Worm (Caenorhabditis elegans) whole organism, midembryonic: ENCODE measurements around the gene str-190.

Experiments used
- T22C8.4 ChIP-seq: fragments of 200-800 bp; sonication (Bioruptor generic); IDR thresholded peaks from 2 replicates; pipeline ENCODE4 v1.3.6; 2022; ENCODE audit warnings: missing genetic modification characterization, missing compliant biosample characterization
- cog-1 ChIP-seq: sonication (generic microtip); optimal IDR thresholded peaks from 2 replicates; lab custom pipeline; 2016; ENCODE audit warnings: missing genetic modification characterization, missing compliant biosample characterization
- med-1 ChIP-seq: sonication (generic microtip); optimal IDR thresholded peaks from 2 replicates; lab custom pipeline; 2017; ENCODE audit warnings: missing genetic modification characterization, mild to moderate bottlenecking, missing compliant biosample characterization, antibody characterized with exemption, missing genetic modification reagents; ENCODE audit not compliant: insufficient read depth

ce11 chrV:7428880-7429279 is 49.4 kb downstream of the str-190 start, which contains the start of gene srw-69:
- no peak for TF ChIP-seq cog-1
- no peak for TF ChIP-seq T22C8.4 (GFP tag; lab: Robert Waterston, UW)
- no peak for TF ChIP-seq med-1 (GFP tag; lab: Kevin White, UChicago)
